Fruit fly (Drosophila melanogaster): ENCODE data around the gene CG6271.

- TF ChIP-seq insv (optimal IDR thresholded peaks at IDR 0.05) (no peak), h (optimal IDR thresholded peaks at IDR 0.05) (no peak), psq (optimal IDR thresholded peaks at IDR 0.05) (no peak), Sin3A (optimal IDR thresholded peaks at IDR 0.05) (no peak), ttk (optimal IDR thresholded peaks at IDR 0.05) (no peak)
Measured at dm6 chr3R:27033935-27034334, 8.0 kb upstream of the CG6271 start.
